Worm (Caenorhabditis elegans): ENCODE data around the gene ent-1.

ce11 chrIV:11640915-11641314, 14.4 kb downstream of the ent-1 start, which contains the start of gene ttr-50:
- no peak for TF ChIP-seq fos-1 (tag; optimal IDR thresholded peaks at IDR 0.05)
- no peak for TF ChIP-seq jun-1 (tag; optimal IDR thresholded peaks at IDR 0.05)
- TF ChIP-seq ZK546.5 (tag; optimal IDR thresholded peaks at IDR 0.05), result no peak
- no peak for TF ChIP-seq nhr-6 (tag; optimal IDR thresholded peaks at IDR 0.05)
- TF ChIP-seq lin-13 (GFP tag; optimal IDR thresholded peaks at IDR 0.05), result no peak
- no peak for TF ChIP-seq zag-1 (tag; optimal IDR thresholded peaks at IDR 0.05)

Measured in whole organism, L4 larva.